Worm (Caenorhabditis elegans) whole organism, L3 larva: ENCODE measurements around the gene mct-6.

Source experiments
- R02D3.7 ChIP-seq: fragments of 150-350 bp; optimal IDR thresholded peaks from 2 replicates; lab custom pipeline; 2014; ENCODE audit warnings: missing biosample characterization, missing genetic modification characterization
- ceh-16 ChIP-seq: sonication (generic microtip); optimal IDR thresholded peaks from 2 replicates; lab custom pipeline; 2017; ENCODE audit warnings: missing biosample characterization, missing genetic modification characterization
- egl-5 ChIP-seq: fragments of 150-350 bp; optimal IDR thresholded peaks from 2 replicates; lab custom pipeline; 2017; ENCODE audit warnings: missing biosample characterization, missing genetic modification reagents, missing genetic modification characterization, inconsistent platforms
- elt-2 ChIP-seq: sonication (generic microtip); optimal IDR thresholded peaks from 2 replicates; lab custom pipeline; 2016; ENCODE audit warnings: missing genetic modification reagents, mild to moderate bottlenecking, missing genetic modification characterization, missing compliant biosample characterization
- jun-1 ChIP-seq: fragments of 150-350 bp; optimal IDR thresholded peaks from 2 replicates; lab custom pipeline; 2014; ENCODE audit warnings: missing biosample characterization, missing genetic modification reagents, missing genetic modification characterization
- lsy-12 ChIP-seq: sonication (generic microtip); optimal IDR thresholded peaks from 2 replicates; lab custom pipeline; 2016; ENCODE audit warnings: mild to moderate bottlenecking, missing genetic modification characterization, missing compliant biosample characterization
- mml-1 ChIP-seq: fragments of 150-350 bp; sonication (generic microtip); optimal IDR thresholded peaks from 3 replicates; lab custom pipeline; 2014; ENCODE audit warnings: missing biosample characterization, missing genetic modification characterization
- nhr-28 ChIP-seq: fragments of 150-350 bp; optimal IDR thresholded peaks from 2 replicates; lab custom pipeline; 2014; ENCODE audit warnings: missing biosample characterization, missing genetic modification characterization
- nhr-43 ChIP-seq: sonication (generic microtip); optimal IDR thresholded peaks from 2 replicates; lab custom pipeline; 2016; ENCODE audit warnings: mild to moderate bottlenecking, missing genetic modification characterization, missing compliant biosample characterization; ENCODE audit not compliant: poor library complexity, severe bottlenecking
- pha-4 ChIP-seq: fragments of 150-350 bp; optimal IDR thresholded peaks from 2 replicates; lab custom pipeline; 2014; ENCODE audit warnings: missing biosample characterization, missing genetic modification reagents, missing genetic modification characterization
- snpc-4 ChIP-seq: fragments of 150-350 bp; optimal IDR thresholded peaks from 2 replicates; lab custom pipeline; 2014; ENCODE audit warnings: missing biosample characterization, missing genetic modification characterization
- unc-39 ChIP-seq: sonication (generic microtip); optimal IDR thresholded peaks from 4 replicates; lab custom pipeline; 2017; ENCODE audit warnings: missing biosample characterization, missing genetic modification characterization

The mct-6 gene

DNA sequence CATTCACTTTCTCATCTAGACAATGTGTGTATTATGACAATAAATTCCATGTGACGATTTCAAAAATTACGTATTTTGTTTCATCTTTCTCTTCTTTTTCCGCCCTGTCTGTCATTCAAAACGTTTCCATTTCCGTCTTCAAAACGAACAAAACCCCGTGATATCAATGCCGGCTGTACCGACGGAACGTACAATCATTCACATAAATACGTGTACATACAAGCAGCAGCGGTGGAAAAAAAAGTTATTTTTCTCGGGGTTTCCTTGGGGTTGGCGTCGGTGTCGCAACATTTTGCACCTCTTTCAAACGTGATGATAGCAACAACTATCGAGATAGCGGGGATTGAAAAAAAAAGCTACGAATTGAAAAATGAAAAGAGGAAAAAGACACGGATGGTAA, 45.3 kb downstream of the mct-6 start:
- TF ChIP-seq mml-1 (no peak), egl-5 (no peak), lsy-12 (tag; lab: Kevin White, UChicago) (no peak), pha-4 (tag; lab: Kevin White, UChicago) (peak; percentile 38), nhr-43 (peak; percentile 29), elt-2 (tag; lab: Kevin White, UChicago) (peak; percentile 66), snpc-4 (tag; lab: Kevin White, UChicago) (peak; percentile 6)

DNA sequence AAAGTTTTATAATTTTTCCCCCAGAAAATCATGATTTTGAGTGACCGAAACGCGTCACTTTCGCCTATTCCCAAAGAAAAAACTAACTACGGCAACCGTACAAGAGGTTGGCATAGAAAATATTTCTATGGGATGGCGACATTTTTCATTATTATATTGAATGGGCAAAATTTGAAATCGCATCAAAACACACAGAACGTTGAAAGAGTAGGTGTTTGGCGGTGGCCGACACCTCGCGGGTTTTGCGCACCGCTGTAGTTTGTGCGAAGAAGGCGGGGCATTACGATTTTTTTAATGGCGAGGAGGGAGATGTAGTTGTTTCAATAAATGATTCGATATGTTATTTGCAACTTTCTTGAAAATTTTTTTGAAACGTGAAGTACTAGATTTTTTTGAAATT, 48.4 kb downstream of the mct-6 start:
- no peak for TF ChIP-seq ceh-16 (tag; lab: Kevin White, UChicago)
- TF ChIP-seq unc-39 (tag; lab: Kevin White, UChicago) = no peak
- no peak for TF ChIP-seq nhr-28 (tag; lab: Kevin White, UChicago)
- no peak for TF ChIP-seq R02D3.7 (tag; lab: Kevin White, UChicago)
- TF ChIP-seq jun-1 (tag; lab: Kevin White, UChicago) = no peak
